Fruit fly (Drosophila melanogaster) whole organism, wandering third instar larva: ENCODE results near the gene CG10098.

Source experiments
- Abd-B ChIP-seq: fragments of >200 bp; optimal IDR thresholded peaks from 2 replicates; lab custom pipeline; 2017; ENCODE audit warnings: missing biosample characterization, missing genetic modification characterization
- Dfd ChIP-seq: fragments of >200 bp; optimal IDR thresholded peaks from 2 replicates; lab custom pipeline; 2017; ENCODE audit warnings: missing biosample characterization, missing genetic modification characterization
- HLH106 ChIP-seq: fragments of 200-800 bp; optimal IDR thresholded peaks from 3 replicates; lab custom pipeline; 2019; ENCODE audit warnings: missing biosample characterization, mild to moderate bottlenecking, missing genetic modification characterization, moderate library complexity
- Hnf4 ChIP-seq: fragments of 200-800 bp; sonication (Bioruptor generic); optimal IDR thresholded peaks from 2 replicates; lab custom pipeline; 2016; ENCODE audit warnings: missing biosample characterization, mild to moderate bottlenecking, missing genetic modification characterization
- Jra ChIP-seq: sonication (Bioruptor generic); optimal IDR thresholded peaks from 2 replicates; lab custom pipeline; 2016; ENCODE audit warnings: missing biosample characterization, missing genetic modification characterization
- Mio ChIP-seq: sonication (Bioruptor generic); optimal IDR thresholded peaks from 2 replicates; lab custom pipeline; 2016; ENCODE audit warnings: missing biosample characterization, missing genetic modification characterization
- h ChIP-seq: fragments of 200-800 bp; sonication (Bioruptor generic); optimal IDR thresholded peaks from 3 replicates; lab custom pipeline; 2016; ENCODE audit warnings: missing biosample characterization, mild to moderate bottlenecking, missing genetic modification characterization
- lola ChIP-seq: fragments of >200 bp; optimal IDR thresholded peaks from 2 replicates; lab custom pipeline; 2017; ENCODE audit warnings: missing biosample characterization, missing genetic modification characterization
- psq ChIP-seq: fragments of 200-800 bp; sonication (Bioruptor generic); optimal IDR thresholded peaks from 3 replicates; lab custom pipeline; 2017; ENCODE audit warnings: missing biosample characterization, mild to moderate bottlenecking, missing genetic modification characterization, moderate library complexity
- rgr ChIP-seq: fragments of 200-800 bp; sonication (Bioruptor generic); optimal IDR thresholded peaks from 3 replicates; lab custom pipeline; 2016; ENCODE audit warnings: missing biosample characterization, mild to moderate bottlenecking, missing genetic modification characterization
- usp ChIP-seq: fragments of >200 bp; optimal IDR thresholded peaks from 2 replicates; lab custom pipeline; 2017; ENCODE audit warnings: missing biosample characterization, missing genetic modification characterization

DNA sequence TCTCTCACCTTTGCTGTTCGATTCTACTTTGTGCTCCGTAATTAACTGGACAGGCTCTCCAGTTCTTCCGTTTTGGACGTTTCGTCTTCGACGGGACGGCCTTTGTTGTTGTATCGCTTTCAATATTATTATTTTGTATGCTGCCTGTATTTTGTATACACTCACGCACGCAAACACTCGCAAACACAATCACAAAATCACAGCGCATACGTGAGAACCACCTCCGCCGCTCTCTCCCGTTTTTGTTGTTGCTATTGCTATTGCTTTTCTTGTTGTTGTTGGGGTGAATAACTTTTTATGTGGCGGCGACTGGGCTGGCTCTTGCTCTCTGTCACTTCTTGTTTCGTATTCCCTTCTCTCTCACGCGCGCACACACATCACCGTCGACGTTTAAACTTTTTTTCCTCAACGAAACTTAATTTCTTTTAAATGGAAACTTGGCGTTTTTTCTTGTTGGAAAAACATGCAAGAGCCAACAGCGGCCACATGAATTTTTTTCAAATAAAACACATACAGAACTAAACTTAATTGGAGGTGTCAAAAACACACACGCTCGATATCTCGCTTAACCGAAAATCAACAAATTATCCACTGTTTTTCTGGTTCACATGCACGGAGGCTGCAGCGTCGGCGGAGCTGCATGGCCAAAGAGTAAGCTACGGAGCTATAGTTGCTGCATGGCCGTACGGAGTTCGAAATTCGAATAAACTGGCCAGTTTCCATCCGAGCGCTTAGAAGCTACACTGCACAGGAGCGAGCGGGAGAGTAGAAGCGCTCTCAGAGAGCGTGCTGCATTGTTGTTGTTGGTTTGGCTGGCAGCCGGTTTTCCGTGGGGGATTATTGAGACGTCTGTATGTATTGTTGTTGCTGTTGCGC is 16.4 kb upstream of the CG10098 start:
- TF ChIP-seq Hnf4 (GFP tag; lab: Kevin White, UChicago) (peak; percentile 42), Jra (GFP tag; lab: Kevin White, UChicago) (no peak), usp (no peak), Dfd (no peak), rgr (GFP tag; lab: Kevin White, UChicago) (no peak), Abd-B (GFP tag; lab: Kevin White, UChicago) (no peak), HLH106 (tag; lab: Kevin White, UChicago) (no peak), Mio (no peak), h (GFP tag; lab: Kevin White, UChicago) (peak; percentile 25), lola (GFP tag; lab: Kevin White, UChicago) (no peak), psq (GFP tag; lab: Kevin White, UChicago) (peak; percentile 83)
